Comparison of ENCODE assay signal across 4 worm cellular contexts in genomic region chrII:6349-6748, ce11.
A peak's percentile ranks its signal among the peaks of the same experiment; 100 is the strongest.
TF ChIP-seq lines count a peak whose summit lies in the region.

TSS of gene osta-1 (plus strand) at chrII:6657.

TF ChIP-seq in whole organism, L1 larva, 84 proteins besides CTCF, POLR2A, EP300 and RAD21:
- TF ChIP-seq efl-3 (GFP tag; optimal IDR thresholded peaks at IDR 0.05; lab: Kevin White, UChicago) (no peak), skn-1 (tag; optimal IDR thresholded peaks at IDR 0.05; lab: Kevin White, UChicago) (no peak), fkh-10 (GFP tag; optimal IDR thresholded peaks at IDR 0.05; lab: Kevin White, UChicago) (no peak), nhr-11 (tag; optimal IDR thresholded peaks at IDR 0.05; lab: Kevin White, UChicago) (peak; percentile 45), fkh-8 (tag; optimal IDR thresholded peaks at IDR 0.05; lab: Kevin White, UChicago) (peak; percentile 86), jun-1 (tag; optimal IDR thresholded peaks at IDR 0.05; lab: Kevin White, UChicago) (no peak), nhr-71 (tag; optimal IDR thresholded peaks at IDR 0.05; lab: Kevin White, UChicago) (peak; percentile 46), sox-4 (tag; optimal IDR thresholded peaks at IDR 0.05; lab: Kevin White, UChicago) (no peak), elt-3 (tag; optimal IDR thresholded peaks at IDR 0.05; lab: Kevin White, UChicago) (no peak)
TF ChIP-seq in whole organism, L1 larva: peak in this region for 3.

TF ChIP-seq in whole organism, L2 larva, 48 proteins besides CTCF, POLR2A, EP300 and RAD21:
- TF ChIP-seq nhr-6 (tag; optimal IDR thresholded peaks at IDR 0.05; lab: Kevin White, UChicago) (peak; percentile 87), egl-27 (tag; optimal IDR thresholded peaks at IDR 0.05; lab: Kevin White, UChicago) (no peak), aly-2 (tag; optimal IDR thresholded peaks at IDR 0.05; lab: Kevin White, UChicago) (no peak), ceh-16 (tag; optimal IDR thresholded peaks at IDR 0.05; lab: Kevin White, UChicago) (no peak)

TF ChIP-seq in whole organism, L3 larva, 47 proteins besides CTCF, POLR2A, EP300 and RAD21:
- TF ChIP-seq fkh-10 (GFP tag; optimal IDR thresholded peaks at IDR 0.05; lab: Kevin White, UChicago) (no peak), lin-15B (tag; optimal IDR thresholded peaks at IDR 0.05; lab: Kevin White, UChicago) (no peak), elt-2 (tag; optimal IDR thresholded peaks at IDR 0.05; lab: Kevin White, UChicago) (no peak), nhr-43 (tag; optimal IDR thresholded peaks at IDR 0.05; lab: Kevin White, UChicago; ENCODE audit: poor library complexity, severe bottlenecking) (no peak), ceh-16 (tag; optimal IDR thresholded peaks at IDR 0.05; lab: Kevin White, UChicago) (no peak), nhr-67 (tag; optimal IDR thresholded peaks at IDR 0.05; lab: Kevin White, UChicago) (no peak), nhr-11 (tag; optimal IDR thresholded peaks at IDR 0.05; lab: Kevin White, UChicago) (peak; percentile 75)

TF ChIP-seq in whole organism, L4 larva, 104 proteins besides CTCF, POLR2A, EP300 and RAD21:
- no peak for TF ChIP-seq mep-1 (tag; optimal IDR thresholded peaks at IDR 0.05; lab: Kevin White, UChicago)
- TF ChIP-seq unc-62 (GFP tag; optimal IDR thresholded peaks at IDR 0.05 in 1 of 2; lab: Kevin White, UChicago) = peak in 1 of 2 experiments; percentile 18
- TF ChIP-seq unc-62 (tag; optimal IDR thresholded peaks at IDR 0.05; lab: Kevin White, UChicago) = no peak
- TF ChIP-seq nhr-11 (tag; optimal IDR thresholded peaks at IDR 0.05; lab: Kevin White, UChicago) = peak; percentile 13
- TF ChIP-seq nhr-41 (GFP tag; IDR thresholded peaks at IDR 0.05; lab: Robert Waterston, UW) = no peak

Comparison
In these comparisons a context has a peak if more than half of its experiments do, and no peak if none do; other contexts are left out.
1. Of the 29 proteins assayed by ChIP-seq in both whole organism, L4 larva and whole organism, L1 larva: peak only in whole organism, L4 larva: none; only in whole organism, L1 larva: none; in both: nhr-11; in neither: 27; mixed calls (peak in some experiments, not most) for 1.